Worm (Caenorhabditis elegans) whole organism, L4 larva: ENCODE results near the gene Y53F4B.26.

Experiments
- D1046.2 ChIP-seq: fragments of 200-800 bp; sonication (Bioruptor generic); IDR thresholded peaks from 2 replicates; pipeline ENCODE4 v1.3.6; 2022; ENCODE audit warnings: missing genetic modification characterization, missing compliant biosample characterization
- F10B5.3 ChIP-seq: sonication (generic microtip); optimal IDR thresholded peaks from 2 replicates; lab custom pipeline; 2016; ENCODE audit warnings: mild to moderate bottlenecking, missing genetic modification characterization, missing compliant biosample characterization
- F44E2.7 ChIP-seq: fragments of 200-800 bp; sonication (Bioruptor generic); IDR thresholded peaks from 2 replicates; pipeline ENCODE4 v2.1.2; 2022; ENCODE audit warnings: missing genetic modification characterization, missing compliant biosample characterization
- Y105C5A.15 ChIP-seq: fragments of 200-800 bp; sonication (Bioruptor generic); IDR thresholded peaks from 2 replicates; pipeline ENCODE4 v1.3.6; 2022; ENCODE audit warnings: missing genetic modification characterization, missing compliant biosample characterization
- aha-1 ChIP-seq: fragments of 150-350 bp; peaks from one replicate; lab custom pipeline; 2014; ENCODE audit warnings: missing biosample characterization, missing genetic modification characterization
- ama-1 ChIP-seq: fragments of 150-350 bp; optimal IDR thresholded peaks from 2 replicates; lab custom pipeline; 2014; ENCODE audit warnings: inconsistent platforms, mixed read lengths
- ceh-28 ChIP-seq: fragments of 150-350 bp; optimal IDR thresholded peaks from 2 replicates; lab custom pipeline; 2014; ENCODE audit warnings: missing biosample characterization, missing genetic modification reagents, missing genetic modification characterization
- ceh-82 ChIP-seq: sonication (generic microtip); optimal IDR thresholded peaks from 2 replicates; lab custom pipeline; 2017; ENCODE audit warnings: missing biosample characterization, missing genetic modification characterization
- cey-2 ChIP-seq: sonication (generic microtip); optimal IDR thresholded peaks from 3 replicates; lab custom pipeline; 2017; ENCODE audit warnings: missing genetic modification characterization, mild to moderate bottlenecking, missing compliant biosample characterization, antibody characterized with exemption, borderline replicate concordance; ENCODE audit not compliant: insufficient read depth
- ctbp-1 ChIP-seq: fragments of 200-800 bp; sonication (Bioruptor generic); IDR thresholded peaks from 2 replicates; pipeline ENCODE4 v1.3.6; 2022; ENCODE audit warnings: missing genetic modification reagents, missing genetic modification characterization, missing compliant biosample characterization
- duxl-1 ChIP-seq: sonication (generic microtip); optimal IDR thresholded peaks from 2 replicates; lab custom pipeline; 2016; ENCODE audit warnings: mild to moderate bottlenecking, missing genetic modification characterization, moderate library complexity, missing compliant biosample characterization; ENCODE audit not compliant: poor library complexity
- egl-27 ChIP-seq: sonication (generic microtip); optimal IDR thresholded peaks from 3 replicates; lab custom pipeline; 2017; ENCODE audit warnings: missing biosample characterization, missing genetic modification reagents, missing genetic modification characterization
- hif-1 ChIP-seq, 2 experiments: sonication (generic microtip); optimal IDR thresholded peaks; 2 replicates each; lab custom pipeline; 2016 to 2017; ENCODE audit warnings: missing compliant biosample characterization in 2 of 2, missing genetic modification characterization in 2 of 2, missing genetic modification reagents in 2 of 2, missing genotype in 2 of 2, mild to moderate bottlenecking in 1 of 2
- hlh-11 ChIP-seq: fragments of 200-800 bp; sonication (Bioruptor generic); optimal IDR thresholded peaks from 2 replicates; lab custom pipeline; 2018; ENCODE audit warnings: mild to moderate bottlenecking, missing genetic modification characterization, missing compliant biosample characterization
- lin-39 ChIP-seq: fragments of 150-350 bp; optimal IDR thresholded peaks from 2 replicates; lab custom pipeline; 2014; ENCODE audit warnings: missing biosample characterization, missing genetic modification reagents, missing genetic modification characterization
- mdt-29 ChIP-seq: fragments of 200-800 bp; sonication (Bioruptor generic); IDR thresholded peaks from 2 replicates; pipeline ENCODE4 v1.3.6; 2022; ENCODE audit warnings: missing genetic modification reagents, missing genetic modification characterization, missing compliant biosample characterization
- mep-1 ChIP-seq: fragments of 150-350 bp; sonication (generic microtip); optimal IDR thresholded peaks from 3 replicates; lab custom pipeline; 2014; ENCODE audit warnings: missing biosample characterization, missing genetic modification characterization
- nhr-28 ChIP-seq: fragments of 150-350 bp; optimal IDR thresholded peaks from 2 replicates; lab custom pipeline; 2014; ENCODE audit warnings: missing biosample characterization, missing genetic modification characterization
- nhr-42 ChIP-seq: fragments of 200-800 bp; sonication (Bioruptor generic); IDR thresholded peaks from 2 replicates; pipeline ENCODE4 v1.3.6; 2022; ENCODE audit warnings: missing genetic modification characterization, missing compliant biosample characterization
- nhr-48 ChIP-seq: sonication (generic microtip); optimal IDR thresholded peaks from 2 replicates; lab custom pipeline; 2016; ENCODE audit warnings: mild to moderate bottlenecking, missing genetic modification characterization, missing compliant biosample characterization
- nhr-6 ChIP-seq: fragments of 150-350 bp; optimal IDR thresholded peaks from 2 replicates; lab custom pipeline; 2014; ENCODE audit warnings: missing biosample characterization, missing genetic modification characterization
- pha-4 ChIP-seq, 2 experiments: fragments of 150-350 bp in 1 of 2; fragments of 200-800 bp in 1 of 2; sonication (Bioruptor generic) in 1 of 2; IDR thresholded peaks in 1 of 2; optimal IDR thresholded peaks in 1 of 2; 2 replicates each; pipeline versions ENCODE4 v1.3.6 to Lab custom; 2014 to 2022; ENCODE audit warnings: missing genetic modification characterization in 2 of 2, missing genetic modification reagents in 2 of 2, missing biosample characterization in 1 of 2, missing compliant biosample characterization in 1 of 2
- php-3 ChIP-seq: fragments of 200-800 bp; sonication (Bioruptor generic); IDR thresholded peaks from 2 replicates; pipeline ENCODE4 v1.3.6; 2022; ENCODE audit warnings: missing genetic modification reagents, missing genetic modification characterization, missing compliant biosample characterization
- rbr-2 ChIP-seq: sonication (generic microtip); optimal IDR thresholded peaks from 2 replicates; lab custom pipeline; 2016; ENCODE audit warnings: missing genotype, missing genetic modification characterization, missing compliant biosample characterization
- spr-1 ChIP-seq: sonication (generic microtip); optimal IDR thresholded peaks from 2 replicates; lab custom pipeline; 2016; ENCODE audit warnings: mild to moderate bottlenecking, missing genetic modification characterization, missing compliant biosample characterization
- spr-3 ChIP-seq: fragments of 200-800 bp; sonication (Bioruptor generic); optimal IDR thresholded peaks from 2 replicates; lab custom pipeline; 2018; ENCODE audit warnings: mild to moderate bottlenecking, missing genetic modification characterization, missing compliant biosample characterization
- tag-97 ChIP-seq: fragments of 200-800 bp; sonication (Bioruptor generic); IDR thresholded peaks from 2 replicates; pipeline ENCODE4 v1.3.6; 2022; ENCODE audit warnings: missing genetic modification characterization, missing compliant biosample characterization
- unc-130 ChIP-seq: sonication (generic microtip); optimal IDR thresholded peaks from 2 replicates; lab custom pipeline; 2016; ENCODE audit warnings: missing genetic modification reagents, missing genetic modification characterization, missing compliant biosample characterization
- unc-39 ChIP-seq: sonication (generic microtip); optimal IDR thresholded peaks from 2 replicates; lab custom pipeline; 2017; ENCODE audit warnings: missing biosample characterization, missing genetic modification characterization
- unc-62 ChIP-seq, 3 experiments: fragments of 150-350 bp in 1 of 3; sonication (generic microtip); optimal IDR thresholded peaks in 2 of 3; peaks in 1 of 3; 1 replicate in 1 of 3; 2 replicates in 2 of 3; lab custom pipeline; 2014 to 2017; ENCODE audit warnings: missing biosample characterization in 3 of 3, missing genetic modification characterization in 3 of 3, missing genetic modification reagents in 3 of 3, missing genotype in 1 of 3
- zag-1 ChIP-seq: fragments of 150-350 bp; optimal IDR thresholded peaks from 2 replicates; lab custom pipeline; 2014; ENCODE audit warnings: missing biosample characterization, missing genetic modification characterization
- ztf-7 ChIP-seq: fragments of 150-350 bp; optimal IDR thresholded peaks from 2 replicates; lab custom pipeline; 2014; ENCODE audit warnings: missing biosample characterization, missing genetic modification characterization

Y53F4B.26 gene

ce11 chrII:15157880-15158279 lies 17.1 kb upstream of the Y53F4B.26 start, which contains the start of gene ptr-20:
TSS of gene ptr-20 (plus strand) at chrII:15158180.
- TF ChIP-seq F10B5.3 (tag; lab: Kevin White, UChicago) (no peak), ceh-28 (tag; lab: Kevin White, UChicago) (no peak), mep-1 (tag; lab: Kevin White, UChicago) (no peak), php-3 (GFP tag; lab: Robert Waterston, UW) (no peak), spr-1 (no peak), Y105C5A.15 (GFP tag; lab: Robert Waterston, UW) (no peak), zag-1 (no peak), nhr-28 (tag; lab: Kevin White, UChicago) (no peak), hif-1 (tag; optimal IDR thresholded peaks at IDR 0.05; lab: Kevin White, UChicago) (no peak), F44E2.7 (GFP tag; lab: Robert Waterston, UW) (no peak), nhr-6 (no peak), duxl-1 (no peak), unc-62 (GFP tag; optimal IDR thresholded peaks at IDR 0.05 in 1 of 2; lab: Kevin White, UChicago) (no peak), unc-62 (tag; optimal IDR thresholded peaks at IDR 0.05; lab: Kevin White, UChicago) (no peak)

- TF ChIP-seq aha-1 (tag; lab: Kevin White, UChicago) = peak; percentile 46
- no peak for TF ChIP-seq lin-39 (tag; lab: Kevin White, UChicago)
- TF ChIP-seq unc-62 (GFP tag; optimal IDR thresholded peaks at IDR 0.05 in 1 of 2; lab: Kevin White, UChicago) = peak in 1 of 2 experiments; percentile 52
- TF ChIP-seq unc-62 (tag; optimal IDR thresholded peaks at IDR 0.05; lab: Kevin White, UChicago) = no peak
- no peak for TF ChIP-seq mdt-29 (GFP tag; lab: Robert Waterston, UW)
- no peak for TF ChIP-seq ceh-82 (tag; lab: Kevin White, UChicago)
Observed at ce11 chrII:15148442-15148841, 7.7 kb upstream of the Y53F4B.26 start.

- TF ChIP-seq unc-39 (tag; lab: Kevin White, UChicago) = no peak
- peak; percentile 24 for TF ChIP-seq hlh-11 (tag; lab: Kevin White, UChicago)
- TF ChIP-seq tag-97 (GFP tag; lab: Robert Waterston, UW) = no peak
- peak; percentile 96 for TF ChIP-seq aha-1 (tag; lab: Kevin White, UChicago)
- peak in 1 of 2 experiments; percentile 36 for TF ChIP-seq unc-62 (GFP tag; optimal IDR thresholded peaks at IDR 0.05 in 1 of 2; lab: Kevin White, UChicago)
- TF ChIP-seq unc-62 (tag; optimal IDR thresholded peaks at IDR 0.05; lab: Kevin White, UChicago) = no peak
Observed at ce11 chrII:15145594-15145993, 4.8 kb upstream of the Y53F4B.26 start, which contains the start of gene Y53F4B.27. TSS of gene Y53F4B.27 (plus strand) at chrII:15145894.

DNA sequence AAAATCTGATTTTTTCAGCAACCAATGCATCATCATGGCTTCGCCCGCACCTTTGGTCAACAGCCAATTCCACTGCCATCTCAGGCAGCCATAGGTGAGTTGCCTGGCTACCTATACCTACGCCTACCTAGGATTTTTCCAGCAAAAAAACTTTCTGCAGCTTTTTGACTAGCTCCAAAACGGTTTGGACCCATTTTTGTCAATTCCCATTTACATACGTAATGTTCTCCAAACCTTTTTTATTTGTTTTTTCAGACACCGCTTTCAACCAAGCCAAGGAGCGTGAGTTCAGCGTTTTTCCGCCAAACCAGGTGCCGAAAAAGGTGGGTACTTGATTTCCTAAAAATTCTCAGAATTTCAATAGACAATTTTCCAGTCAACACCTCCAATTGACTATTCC lies 2.9 kb upstream of the Y53F4B.26 start:
- TF ChIP-seq ama-1 (lab: Kevin White, UChicago) (no peak), nhr-42 (GFP tag; lab: Robert Waterston, UW) (no peak), ctbp-1 (GFP tag; lab: Robert Waterston, UW) (no peak), spr-3 (GFP tag; lab: Kevin White, UChicago) (no peak), cey-2 (tag; lab: Kevin White, UChicago) (no peak), D1046.2 (GFP tag; lab: Robert Waterston, UW) (no peak), ztf-7 (tag; lab: Kevin White, UChicago) (no peak)

ce11 chrII:15135886-15136285 lies 4.9 kb downstream of the Y53F4B.26 start, which contains the start of gene Y53F4B.25:
TSS of gene Y53F4B.25 (plus strand) at chrII:15136186.
- TF ChIP-seq egl-27 (tag; lab: Kevin White, UChicago) = no peak
- TF ChIP-seq rbr-2 (tag; lab: Kevin White, UChicago) = no peak
- TF ChIP-seq nhr-48 (tag; lab: Kevin White, UChicago) = no peak
- no peak for TF ChIP-seq lin-39 (tag; lab: Kevin White, UChicago)
- no peak for TF ChIP-seq duxl-1
- TF ChIP-seq pha-4 (GFP tag; IDR thresholded peaks at IDR 0.05; lab: Robert Waterston, UW) = no peak
- TF ChIP-seq pha-4 (tag; optimal IDR thresholded peaks at IDR 0.05; lab: Kevin White, UChicago) = no peak
- TF ChIP-seq php-3 (GFP tag; lab: Robert Waterston, UW) = no peak
- no peak for TF ChIP-seq nhr-42 (GFP tag; lab: Robert Waterston, UW)
- no peak for TF ChIP-seq unc-130 (GFP tag; lab: Kevin White, UChicago)
